Worm (Caenorhabditis elegans) whole organism, early embryonic: ENCODE data around the gene Y57A10A.8.
A peak's percentile ranks its signal among the peaks of the same experiment; 100 is the strongest.
"Not testable (repeated sequence)": the region's sequence is repeated elsewhere in the genome, so short reads cannot be mapped to it uniquely, and the experiment has no call there.

Source experiments
- B0310.2 ChIP-seq: sonication (generic microtip); optimal IDR thresholded peaks from 2 replicates; lab custom pipeline; 2016; ENCODE audit warnings: mild to moderate bottlenecking, missing genetic modification characterization, missing compliant biosample characterization
- F13C5.2 ChIP-seq: sonication (generic microtip); optimal IDR thresholded peaks from 2 replicates; lab custom pipeline; 2017; ENCODE audit warnings: mild to moderate bottlenecking, missing genetic modification characterization, inconsistent platforms, missing compliant biosample characterization
- aly-1 ChIP-seq: sonication (generic microtip); optimal IDR thresholded peaks from 2 replicates; lab custom pipeline; 2016; ENCODE audit warnings: missing genetic modification characterization, missing compliant biosample characterization
- ama-1 ChIP-seq: fragments of 150-350 bp; optimal IDR thresholded peaks from 2 replicates; lab custom pipeline; 2014
- ceh-13 ChIP-seq: fragments of 200-800 bp; sonication (Bioruptor generic); optimal IDR thresholded peaks from 2 replicates; lab custom pipeline; 2018; ENCODE audit warnings: mild to moderate bottlenecking, missing genetic modification characterization, missing compliant biosample characterization
- ceh-36 ChIP-seq: sonication (generic microtip); optimal IDR thresholded peaks from 2 replicates; lab custom pipeline; 2016; ENCODE audit warnings: missing genetic modification characterization, inconsistent platforms, missing compliant biosample characterization
- ets-7 ChIP-seq: sonication (generic microtip); optimal IDR thresholded peaks from 2 replicates; lab custom pipeline; 2016; ENCODE audit warnings: missing genotype, missing genetic modification characterization, missing compliant biosample characterization
- flt-1 ChIP-seq: fragments of 200-800 bp; sonication (Bioruptor generic); IDR thresholded peaks from 2 replicates; pipeline ENCODE4 v1.3.6; 2022; ENCODE audit warnings: missing genetic modification characterization, missing compliant biosample characterization
- hmbx-1 ChIP-seq: sonication (generic microtip); optimal IDR thresholded peaks from 2 replicates; lab custom pipeline; 2016; ENCODE audit warnings: mild to moderate bottlenecking, missing genetic modification characterization, missing compliant biosample characterization
- hmg-4 ChIP-seq: fragments of 200-800 bp; sonication (Bioruptor generic); optimal IDR thresholded peaks from 2 replicates; lab custom pipeline; 2018; ENCODE audit warnings: mild to moderate bottlenecking, missing genetic modification characterization, missing compliant biosample characterization
- hnd-1 ChIP-seq: sonication (generic microtip); optimal IDR thresholded peaks from 2 replicates; lab custom pipeline; 2016; ENCODE audit warnings: missing genetic modification characterization, missing compliant biosample characterization
- pes-1 ChIP-seq: fragments of 200-800 bp; sonication (Bioruptor generic); IDR thresholded peaks from 2 replicates; pipeline ENCODE4 v1.3.6; 2022; ENCODE audit warnings: missing genetic modification reagents, missing genetic modification characterization, missing compliant biosample characterization
- scrt-1 ChIP-seq: fragments of 200-800 bp; sonication (Bioruptor generic); IDR thresholded peaks from 2 replicates; pipeline ENCODE4 v1.3.6; 2022; ENCODE audit warnings: missing genetic modification characterization, missing compliant biosample characterization
- sea-1 ChIP-seq: fragments of 200-800 bp; sonication (Bioruptor generic); conservative IDR thresholded peaks from 2 replicates; pipeline ENCODE4 v1.3.6; 2022; ENCODE audit warnings: missing genetic modification characterization, missing compliant biosample characterization
- tbx-11 ChIP-seq: fragments of 200-800 bp; sonication (Bioruptor generic); IDR thresholded peaks from 2 replicates; pipeline ENCODE4 v1.3.6; 2022; ENCODE audit warnings: missing genetic modification characterization, missing compliant biosample characterization
- tbx-37 ChIP-seq: fragments of 200-800 bp; sonication (Bioruptor generic); conservative IDR thresholded peaks from 2 replicates; pipeline ENCODE4 v1.3.6; 2022; ENCODE audit warnings: missing genetic modification reagents, missing genetic modification characterization, missing compliant biosample characterization
- tra-4 ChIP-seq: sonication (generic microtip); optimal IDR thresholded peaks from 2 replicates; lab custom pipeline; 2017; ENCODE audit warnings: missing genetic modification characterization, missing compliant biosample characterization

Gene Y57A10A.8

DNA sequence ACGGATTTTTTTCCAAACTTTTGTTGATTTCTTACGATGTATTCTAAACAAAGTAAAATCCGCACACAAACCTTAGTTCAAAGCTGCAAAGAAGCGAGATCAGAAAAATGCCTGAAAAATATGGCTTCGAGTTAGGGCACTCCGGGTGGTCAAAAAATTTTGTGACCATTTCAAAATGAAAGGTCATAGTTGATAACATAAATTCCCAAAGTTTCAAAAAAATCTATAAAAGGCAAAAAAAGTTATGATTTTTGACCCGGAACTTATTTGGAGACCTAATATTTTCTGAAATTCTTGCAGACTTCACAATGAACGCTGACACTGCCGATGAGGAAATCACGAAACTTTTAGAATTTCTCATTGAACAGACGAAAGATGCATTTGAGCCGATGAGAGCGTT, at the start of gene Y57A10A.8:
Gene Y57A10A.8, plus strand, starts transcription at position 301 of the 400 bp plus-strand sequence.
- TF ChIP-seq ets-7 (tag; lab: Kevin White, UChicago); aly-1 (tag; lab: Kevin White, UChicago); ceh-13 (GFP tag; lab: Kevin White, UChicago): not testable (repeated sequence)

ce11 chrII:12122694-12123093, 41.9 kb upstream of the Y57A10A.8 start:
- TF ChIP-seq tbx-11, result peak; percentile 50; the same call in 1 of the 2 replicates
- TF ChIP-seq scrt-1 (GFP tag; lab: Robert Waterston, UW), result peak; percentile 72
- peak; percentile 56; the same call in 1 of the 2 replicates for TF ChIP-seq sea-1 (GFP tag; lab: Robert Waterston, UW)
- TF ChIP-seq flt-1 (GFP tag; lab: Robert Waterston, UW), result peak; percentile 69
- TF ChIP-seq pes-1 (GFP tag; lab: Robert Waterston, UW), result peak; percentile 83

- TF ChIP-seq hnd-1 (tag; lab: Kevin White, UChicago) (no peak), B0310.2 (no peak), ama-1 (no peak), ceh-36 (tag; lab: Kevin White, UChicago) (no peak), tra-4 (no peak), hmg-4 (no peak), ets-7 (tag; lab: Kevin White, UChicago) (no peak)
Observed at ce11 chrII:12130393-12130792, 34.2 kb upstream of the Y57A10A.8 start.

- TF ChIP-seq ceh-36 (tag; lab: Kevin White, UChicago) (no peak), ets-7 (tag; lab: Kevin White, UChicago) (no peak), ceh-13 (GFP tag; lab: Kevin White, UChicago) (no peak), pes-1 (GFP tag; lab: Robert Waterston, UW) (no peak), hnd-1 (tag; lab: Kevin White, UChicago) (no peak), hmbx-1 (tag; lab: Kevin White, UChicago) (no peak), tbx-37 (no peak), B0310.2 (no peak), aly-1 (tag; lab: Kevin White, UChicago) (no peak), tra-4 (no peak), F13C5.2 (tag; lab: Kevin White, UChicago) (no peak), tbx-11 (no peak), ama-1 (no peak), flt-1 (GFP tag; lab: Robert Waterston, UW) (no peak), sea-1 (GFP tag; lab: Robert Waterston, UW) (no peak), hmg-4 (no peak), scrt-1 (GFP tag; lab: Robert Waterston, UW) (no peak)
Observed at ce11 chrII:12130868-12131267, 33.8 kb upstream of the Y57A10A.8 start, which contains the start of gene set-24. Gene set-24, minus strand, starts transcription at chrII:12130968.

ce11 chrII:12137983-12138382, 26.7 kb upstream of the Y57A10A.8 start:
- no peak for TF ChIP-seq pes-1 (GFP tag; lab: Robert Waterston, UW)
- no peak for TF ChIP-seq scrt-1 (GFP tag; lab: Robert Waterston, UW)
- TF ChIP-seq ceh-13 (GFP tag; lab: Kevin White, UChicago), result no peak
- TF ChIP-seq ets-7 (tag; lab: Kevin White, UChicago), result no peak
- TF ChIP-seq tra-4, result no peak
- no peak for TF ChIP-seq hnd-1 (tag; lab: Kevin White, UChicago)
- TF ChIP-seq hmg-4, result no peak

DNA sequence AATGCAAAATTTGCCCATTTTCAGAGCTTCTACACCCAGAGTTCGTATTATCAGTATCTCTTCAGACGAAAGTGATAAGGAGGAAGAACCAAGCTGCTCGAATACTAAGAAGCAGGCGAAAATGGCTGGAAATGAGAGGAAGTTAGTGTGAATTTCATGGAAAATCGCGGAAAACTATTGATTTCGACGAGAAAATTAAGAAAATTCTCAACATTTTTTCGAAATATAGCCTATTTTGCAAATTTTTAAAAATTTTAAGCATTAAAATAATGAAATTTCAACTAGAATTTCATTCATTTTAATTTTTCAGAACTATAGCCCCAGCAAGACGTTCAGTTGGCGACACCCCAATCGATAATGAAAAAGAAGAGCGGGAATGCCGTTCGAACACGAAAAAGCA, 21.1 kb upstream of the Y57A10A.8 start:
- no peak for TF ChIP-seq aly-1 (tag; lab: Kevin White, UChicago)
- TF ChIP-seq scrt-1 (GFP tag; lab: Robert Waterston, UW), result no peak
- no peak for TF ChIP-seq tbx-37
- no peak for TF ChIP-seq hmg-4

DNA sequence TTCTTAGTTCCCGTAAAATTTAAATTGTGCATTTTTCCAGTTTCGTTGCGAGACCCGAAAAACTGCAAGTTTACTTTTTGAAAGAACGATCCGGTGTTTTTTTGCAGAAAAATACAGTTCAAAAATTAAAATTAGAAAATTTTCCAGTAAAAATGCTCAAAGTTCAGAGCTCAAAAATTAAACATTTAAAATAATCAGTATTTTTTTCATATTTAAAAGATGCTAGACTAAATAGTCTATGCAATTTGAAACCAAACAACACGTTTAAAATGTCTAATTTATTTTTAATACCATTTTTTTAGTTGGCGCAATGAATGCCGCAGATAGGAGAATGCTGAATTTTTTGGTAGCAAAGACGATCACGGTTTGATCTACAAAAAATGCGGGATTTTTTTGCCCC, 17.3 kb upstream of the Y57A10A.8 start, which contains the start of gene Y57A10A.2:
Gene Y57A10A.2, plus strand, starts transcription at position 301 of the 400 bp plus-strand sequence.
- TF ChIP-seq pes-1 (GFP tag; lab: Robert Waterston, UW) (no peak), aly-1 (tag; lab: Kevin White, UChicago) (no peak), hmg-4 (no peak), F13C5.2 (tag; lab: Kevin White, UChicago) (no peak), hnd-1 (tag; lab: Kevin White, UChicago) (no peak), sea-1 (GFP tag; lab: Robert Waterston, UW) (no peak), hmbx-1 (tag; lab: Kevin White, UChicago) (no peak), tbx-11 (no peak), flt-1 (GFP tag; lab: Robert Waterston, UW) (no peak), tra-4 (no peak), tbx-37 (no peak), ceh-36 (tag; lab: Kevin White, UChicago) (no peak), ceh-13 (GFP tag; lab: Kevin White, UChicago) (no peak), ets-7 (tag; lab: Kevin White, UChicago) (no peak), B0310.2 (no peak), scrt-1 (GFP tag; lab: Robert Waterston, UW) (no peak), ama-1 (no peak)

DNA sequence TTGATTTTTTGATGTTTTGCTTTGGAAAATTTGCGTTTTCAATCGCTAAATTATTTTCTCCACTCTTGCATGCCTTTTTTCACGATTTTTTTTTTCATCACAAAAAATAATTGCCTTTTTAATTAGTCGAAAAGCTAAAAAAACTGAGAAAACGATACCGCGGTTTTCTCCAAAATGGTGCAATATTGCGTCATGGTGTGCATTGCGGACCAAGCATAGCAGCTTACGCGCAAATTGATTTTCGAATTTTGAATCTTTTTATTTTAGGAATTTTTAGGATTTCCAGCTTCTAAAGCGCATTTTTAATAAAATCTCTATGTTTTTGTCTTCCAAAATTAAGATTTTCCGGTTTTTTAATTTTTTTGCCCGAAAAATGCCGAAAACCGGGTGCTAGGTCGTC, 14.4 kb upstream of the Y57A10A.8 start:
- TF ChIP-seq tbx-37 (no peak), tra-4 (no peak), aly-1 (tag; lab: Kevin White, UChicago) (no peak), pes-1 (GFP tag; lab: Robert Waterston, UW) (no peak), scrt-1 (GFP tag; lab: Robert Waterston, UW) (no peak), F13C5.2 (tag; lab: Kevin White, UChicago) (no peak), hmbx-1 (tag; lab: Kevin White, UChicago) (no peak), flt-1 (GFP tag; lab: Robert Waterston, UW) (no peak), ceh-36 (tag; lab: Kevin White, UChicago) (no peak), ama-1 (no peak)
